Fruit fly (Drosophila melanogaster) whole organism, adult: Measurements from ENCODE around the gene Doc2.

ENCODE experiments used
- CG11617 ChIP-seq: fragments of 200-800 bp; sonication (Bioruptor generic); optimal IDR thresholded peaks from 2 replicates; lab custom pipeline; 2017; ENCODE audit warnings: mild to moderate bottlenecking, missing biosample characterization, missing genetic modification reagents, missing genetic modification characterization
- CG12768 ChIP-seq: fragments of 200-800 bp; sonication (Bioruptor generic); optimal IDR thresholded peaks from 2 replicates; lab custom pipeline; 2017; ENCODE audit warnings: missing biosample characterization, missing genetic modification characterization, mild to moderate bottlenecking, moderate library complexity, missing genetic modification reagents
- CG14711 ChIP-seq: fragments of 200-800 bp; sonication (Bioruptor generic); optimal IDR thresholded peaks from 2 replicates; lab custom pipeline; 2018; ENCODE audit warnings: missing biosample characterization, mild to moderate bottlenecking, missing genetic modification characterization, moderate library complexity
- CG1620 ChIP-seq: fragments of 200-800 bp; sonication (Bioruptor generic); optimal IDR thresholded peaks from 2 replicates; lab custom pipeline; 2016; ENCODE audit warnings: missing biosample characterization, missing genetic modification characterization
- CG33017 ChIP-seq: fragments of 200-800 bp; sonication (Bioruptor generic); optimal IDR thresholded peaks from 2 replicates; lab custom pipeline; 2018; ENCODE audit warnings: missing biosample characterization, mild to moderate bottlenecking, missing genetic modification characterization, moderate library complexity
- CG5204 ChIP-seq: fragments of 200-800 bp; sonication (Bioruptor generic); optimal IDR thresholded peaks from 2 replicates; lab custom pipeline; 2016; ENCODE audit warnings: missing biosample characterization, missing genetic modification characterization
- CG7045 ChIP-seq: fragments of 200-800 bp; sonication (Bioruptor generic); optimal IDR thresholded peaks from 2 replicates; lab custom pipeline; 2017; ENCODE audit warnings: missing biosample characterization, mild to moderate bottlenecking, missing genetic modification characterization
- CG7101 ChIP-seq: fragments of 200-800 bp; sonication (Bioruptor generic); optimal IDR thresholded peaks from 2 replicates; lab custom pipeline; 2018; ENCODE audit warnings: missing biosample characterization, mild to moderate bottlenecking, missing genetic modification characterization, moderate library complexity
- Clk ChIP-seq: fragments of 200-800 bp; sonication (Bioruptor generic); optimal IDR thresholded peaks from 2 replicates; lab custom pipeline; 2017; ENCODE audit warnings: missing biosample characterization, missing genetic modification characterization
- Crg-1 ChIP-seq: fragments of 200-800 bp; sonication (Bioruptor generic); optimal IDR thresholded peaks from 2 replicates; lab custom pipeline; 2016; ENCODE audit warnings: missing biosample characterization, missing genetic modification characterization
- Hr96 ChIP-seq: fragments of 200-800 bp; sonication (Bioruptor generic); optimal IDR thresholded peaks from 2 replicates; lab custom pipeline; 2016; ENCODE audit warnings: missing biosample characterization, missing genetic modification characterization
- Mnt ChIP-seq: fragments of 200-800 bp; sonication (Bioruptor generic); optimal IDR thresholded peaks from 2 replicates; lab custom pipeline; 2016; ENCODE audit warnings: missing biosample characterization, mild to moderate bottlenecking, missing genetic modification characterization
- bab1 ChIP-seq: fragments of 200-800 bp; sonication (Bioruptor generic); optimal IDR thresholded peaks from 3 replicates; lab custom pipeline; 2019; ENCODE audit warnings: missing biosample characterization, mild to moderate bottlenecking, missing genetic modification characterization, moderate library complexity
- cic ChIP-seq: fragments of 200-800 bp; sonication (Bioruptor generic); optimal IDR thresholded peaks from 2 replicates; lab custom pipeline; 2017; ENCODE audit warnings: missing biosample characterization, mild to moderate bottlenecking, missing genetic modification characterization, moderate library complexity
- cnc ChIP-seq, 2 experiments: fragments of >200 bp; optimal IDR thresholded peaks; 2 replicates each; lab custom pipeline; 2017
- kay ChIP-seq: fragments of 200-800 bp; sonication (Bioruptor generic); peaks from one replicate; lab custom pipeline; 2016; ENCODE audit warnings: missing biosample characterization, missing genetic modification characterization, borderline replicate concordance
- ovo ChIP-seq: fragments of 200-800 bp; sonication (Bioruptor generic); optimal IDR thresholded peaks from 2 replicates; lab custom pipeline; 2016; ENCODE audit warnings: missing biosample characterization, missing genetic modification characterization
- pad ChIP-seq: fragments of 200-800 bp; sonication (Bioruptor generic); optimal IDR thresholded peaks from 3 replicates; lab custom pipeline; 2017; ENCODE audit warnings: missing biosample characterization, missing genetic modification characterization, mild to moderate bottlenecking, moderate library complexity, missing genetic modification reagents
- tj ChIP-seq: fragments of 200-800 bp; sonication (Bioruptor generic); optimal IDR thresholded peaks from 3 replicates; lab custom pipeline; 2017; ENCODE audit warnings: missing biosample characterization, mild to moderate bottlenecking, missing genetic modification characterization, moderate library complexity
- toe ChIP-seq: fragments of 200-800 bp; sonication (Bioruptor generic); optimal IDR thresholded peaks from 2 replicates; lab custom pipeline; 2016; ENCODE audit warnings: missing biosample characterization, missing genetic modification characterization

Doc2 gene

dm6 chr3L:8979780-8980179, 39.3 kb downstream of the Doc2 start, which contains the start of gene CG5644:
Gene CG5644 (minus strand): TSS chr3L:8979880.
- TF ChIP-seq CG33017 (tag; lab: Kevin White, UChicago) (no peak), CG14711 (no peak), tj (GFP tag; lab: Kevin White, UChicago) (peak; percentile 0), kay (GFP tag; lab: Kevin White, UChicago) (no peak), cic (GFP tag; lab: Kevin White, UChicago) (no peak), Mnt (GFP tag; lab: Kevin White, UChicago) (no peak)

dm6 chr3L:8978678-8979413, 40.2 kb downstream of the Doc2 start:
- TF ChIP-seq bab1 (GFP tag; lab: Kevin White, UChicago) = peak; percentile 38
- no peak for TF ChIP-seq CG5204 (GFP tag; lab: Kevin White, UChicago)
- peak; percentile 31 for TF ChIP-seq CG12768 (GFP tag; lab: Kevin White, UChicago)
- TF ChIP-seq Clk (GFP tag; lab: Kevin White, UChicago) = no peak
- no peak for TF ChIP-seq CG1620 (GFP tag; lab: Kevin White, UChicago)
- peak; percentile 51 for TF ChIP-seq CG14711
- peak; percentile 6 for TF ChIP-seq Mnt (GFP tag; lab: Kevin White, UChicago)
- TF ChIP-seq ovo (GFP tag; lab: Kevin White, UChicago) = no peak
- peak; percentile 83 for TF ChIP-seq CG33017 (tag; lab: Kevin White, UChicago)
- no peak for TF ChIP-seq pad (GFP tag; lab: Kevin White, UChicago)
- no peak for TF ChIP-seq toe
- peak; percentile 21 for TF ChIP-seq tj (GFP tag; lab: Kevin White, UChicago)
- TF ChIP-seq Hr96 = no peak
- peak; percentile 66 for TF ChIP-seq CG7101 (tag; lab: Kevin White, UChicago)
- TF ChIP-seq CG11617 (GFP tag; lab: Kevin White, UChicago) = peak; percentile 36
- TF ChIP-seq CG7045 = peak; percentile 53
- TF ChIP-seq kay (GFP tag; lab: Kevin White, UChicago) = no peak
- TF ChIP-seq Crg-1 (GFP tag; lab: Kevin White, UChicago) = peak; percentile 20
- peak; percentile 98 for TF ChIP-seq cic (GFP tag; lab: Kevin White, UChicago)
- TF ChIP-seq cnc (optimal IDR thresholded peaks at IDR 0.05; lab: Kevin White, UChicago) = no peak

DNA sequence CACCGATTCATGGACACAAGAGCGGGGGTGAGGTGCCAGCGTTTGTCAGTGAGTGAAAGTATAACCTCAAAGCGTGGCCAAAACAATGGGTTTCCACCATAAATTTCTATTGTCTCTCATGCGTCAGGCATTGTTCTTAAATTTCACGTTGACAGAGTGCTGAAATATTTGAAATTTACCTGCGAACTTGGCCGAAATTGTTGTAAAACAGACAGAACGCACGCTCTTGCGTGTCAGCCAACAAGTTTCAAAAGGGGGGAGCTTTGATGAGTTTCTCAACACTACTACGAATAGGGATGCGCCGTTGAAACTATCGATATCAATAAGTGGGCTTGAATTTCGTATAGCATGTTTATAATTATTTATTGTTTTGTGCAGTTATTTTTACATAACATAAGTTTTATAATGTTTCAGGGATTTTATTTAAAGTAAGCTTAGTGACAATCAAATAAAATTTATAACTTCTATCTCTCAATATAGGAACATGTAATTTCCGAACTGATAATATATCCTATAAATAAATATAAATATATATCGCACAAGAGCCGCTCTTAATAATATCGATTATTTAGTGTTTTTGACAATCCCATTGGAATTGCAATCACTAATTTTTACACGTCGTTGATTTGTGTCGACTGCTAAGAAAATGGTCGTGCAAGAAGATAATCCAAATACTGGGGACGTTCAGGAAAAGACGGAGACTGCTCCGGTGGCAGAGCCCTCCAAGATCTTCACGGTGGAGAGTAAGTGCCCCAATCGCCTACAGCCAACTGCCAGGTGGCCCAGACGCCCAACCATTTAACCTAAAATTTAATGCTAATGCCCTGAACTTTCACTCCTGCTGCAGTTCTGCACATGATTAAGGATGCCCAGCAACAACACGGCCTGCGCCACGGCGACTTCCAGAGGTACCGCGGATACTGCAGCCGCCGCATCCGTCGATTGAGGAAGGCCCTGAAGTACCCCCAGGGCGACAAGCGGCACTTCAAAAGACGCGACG, 44.3 kb downstream of the Doc2 start, which contains the start of the genes pix and Srp68:
TSS of gene pix (minus strand) at position 288 of the 1,000 bp plus-strand sequence.
TSS of gene Srp68 (plus strand) at position 569 of the 1,000 bp plus-strand sequence.
- TF ChIP-seq CG7045 = peak; percentile 70
- peak; percentile 73 for TF ChIP-seq CG14711
- TF ChIP-seq CG11617 (GFP tag; lab: Kevin White, UChicago) = peak; percentile 90
- peak; percentile 58 for TF ChIP-seq Clk (GFP tag; lab: Kevin White, UChicago)
- TF ChIP-seq toe = no peak
- peak; percentile 82 for TF ChIP-seq pad (GFP tag; lab: Kevin White, UChicago)
- TF ChIP-seq ovo (GFP tag; lab: Kevin White, UChicago) = peak; percentile 74
- no peak for TF ChIP-seq Hr96
- peak; percentile 80 for TF ChIP-seq CG7101 (tag; lab: Kevin White, UChicago)
- peak; percentile 58 for TF ChIP-seq tj (GFP tag; lab: Kevin White, UChicago)
- TF ChIP-seq cnc (optimal IDR thresholded peaks at IDR 0.05; lab: Kevin White, UChicago) = no peak
- TF ChIP-seq bab1 (GFP tag; lab: Kevin White, UChicago) = peak; percentile 54
- TF ChIP-seq Crg-1 (GFP tag; lab: Kevin White, UChicago) = peak; percentile 86
- peak; percentile 55 for TF ChIP-seq cic (GFP tag; lab: Kevin White, UChicago)
- TF ChIP-seq Mnt (GFP tag; lab: Kevin White, UChicago) = peak; percentile 82
- no peak for TF ChIP-seq CG5204 (GFP tag; lab: Kevin White, UChicago)
- TF ChIP-seq CG12768 (GFP tag; lab: Kevin White, UChicago) = peak; percentile 78
- peak; percentile 70 for TF ChIP-seq CG1620 (GFP tag; lab: Kevin White, UChicago)
- peak; percentile 62 for TF ChIP-seq CG33017 (tag; lab: Kevin White, UChicago)
- TF ChIP-seq kay (GFP tag; lab: Kevin White, UChicago) = no peak

DNA sequence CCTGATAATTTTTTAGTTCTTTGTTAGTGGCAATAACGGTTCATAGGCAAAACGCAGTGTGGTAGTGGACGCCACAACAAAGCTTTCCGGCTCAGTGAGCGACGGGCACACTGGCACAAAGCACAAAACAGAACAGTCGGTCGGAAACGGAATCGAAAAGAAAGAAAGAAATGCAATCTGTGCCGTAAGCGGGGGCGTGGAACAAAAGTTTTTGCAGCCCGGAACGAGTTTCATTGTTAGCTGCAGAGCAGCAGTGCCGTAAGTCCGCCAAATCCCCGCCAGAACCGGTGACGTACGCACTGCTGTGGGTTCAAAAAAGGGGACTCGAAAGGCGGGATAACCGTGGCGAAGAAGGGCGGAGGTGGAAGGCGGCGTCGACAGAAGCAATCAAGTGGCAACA, 50.6 kb downstream of the Doc2 start, which contains the start of gene CG5026:
TSS of gene CG5026 (plus strand) at position 92 of the 400 bp plus-strand sequence.
- TF ChIP-seq CG7045 (no peak), ovo (GFP tag; lab: Kevin White, UChicago) (peak; percentile 75), CG11617 (GFP tag; lab: Kevin White, UChicago) (peak; percentile 41), Clk (GFP tag; lab: Kevin White, UChicago) (no peak), Hr96 (no peak), CG12768 (GFP tag; lab: Kevin White, UChicago) (peak; percentile 13), kay (GFP tag; lab: Kevin White, UChicago) (no peak), cic (GFP tag; lab: Kevin White, UChicago) (peak; percentile 53), CG14711 (peak; percentile 51), cnc (optimal IDR thresholded peaks at IDR 0.05; lab: Kevin White, UChicago) (no peak), CG33017 (tag; lab: Kevin White, UChicago) (no peak), pad (GFP tag; lab: Kevin White, UChicago) (peak; percentile 19), Mnt (GFP tag; lab: Kevin White, UChicago) (peak; percentile 36), toe (no peak), CG7101 (tag; lab: Kevin White, UChicago) (peak; percentile 35), bab1 (GFP tag; lab: Kevin White, UChicago) (peak; percentile 69), CG5204 (GFP tag; lab: Kevin White, UChicago) (no peak)
